Fruit fly (Drosophila melanogaster): ENCODE results near the gene CG5274.

DNA sequence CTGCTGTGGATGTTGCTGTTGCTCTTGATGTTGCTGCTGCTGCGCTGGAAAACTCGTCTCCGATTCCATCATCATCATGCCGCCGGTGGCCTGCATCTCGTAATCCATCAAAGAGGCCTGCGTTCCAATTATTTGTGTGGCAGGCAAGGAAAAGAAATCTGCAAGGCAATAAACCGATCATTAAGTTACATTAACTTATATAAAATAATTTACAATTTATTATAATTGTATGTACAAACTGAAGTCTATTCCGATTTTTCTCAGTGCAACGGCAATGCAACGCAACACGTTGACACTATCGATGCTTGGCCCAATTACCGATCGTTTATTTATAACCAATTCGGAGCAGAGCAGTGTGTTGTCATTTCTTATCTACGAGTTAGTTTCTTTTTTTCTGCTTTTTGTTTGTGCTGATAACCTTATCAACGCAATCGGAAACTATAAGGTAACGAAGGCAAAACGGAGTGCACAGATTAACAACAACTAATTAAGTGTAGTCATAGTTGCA lies 43.6 kb upstream of the CG5274 start:
- TF ChIP-seq usp (GFP tag; optimal IDR thresholded peaks at IDR 0.05): no peak
- no peak for TF ChIP-seq EcR (GFP tag; optimal IDR thresholded peaks at IDR 0.05)
- no peak for TF ChIP-seq Dll (optimal IDR thresholded peaks at IDR 0.05)
- no peak for TF ChIP-seq psq (optimal IDR thresholded peaks at IDR 0.05)
- TF ChIP-seq pan (optimal IDR thresholded peaks at IDR 0.05): no peak
